Worm (Caenorhabditis elegans): ENCODE results near the gene ceh-81.
"Not testable (repeated sequence)": the region's sequence is repeated elsewhere in the genome, so short reads cannot be mapped to it uniquely, and the experiment has no call there.

DNA sequence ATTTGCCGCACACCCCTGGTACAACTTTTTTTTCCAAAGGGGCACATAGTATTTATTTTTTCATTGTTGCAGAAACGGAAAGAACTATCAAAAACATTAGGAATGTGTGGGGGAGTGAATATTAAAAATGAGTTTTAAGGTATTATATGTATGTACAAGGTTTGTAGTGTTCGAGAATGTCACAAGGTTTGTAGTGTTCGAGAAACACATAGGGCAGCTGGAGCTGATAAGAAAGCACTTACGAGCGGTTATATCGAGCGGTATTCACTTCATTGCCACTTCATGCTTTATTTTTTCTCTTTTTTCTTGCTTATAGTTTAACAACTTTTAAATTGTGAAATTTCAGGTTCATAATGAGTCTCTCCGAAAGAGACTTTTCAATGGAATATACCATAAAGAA is 37.3 kb downstream of the ceh-81 start:
- not testable (repeated sequence) for TF ChIP-seq madf-8 (GFP tag; conservative IDR thresholded peaks at IDR 0.05); nhr-120 (GFP tag; IDR thresholded peaks at IDR 0.05); ztf-25 (GFP tag; IDR thresholded peaks at IDR 0.05); ztf-3 (GFP tag; optimal IDR thresholded peaks at IDR 0.05); snpc-4 (GFP tag; optimal IDR thresholded peaks at IDR 0.05); snpc-4 (tag; optimal IDR thresholded peaks at IDR 0.05); somi-1 (GFP tag; optimal IDR thresholded peaks at IDR 0.05); T26A5.8 (tag; optimal IDR thresholded peaks at IDR 0.05); pbrm-1 (GFP tag; IDR thresholded peaks at IDR 0.05); F55B11.4 (tag; optimal IDR thresholded peaks at IDR 0.05; ENCODE audit: borderline replicate concordance, insufficient read depth); repo-1 (tag; optimal IDR thresholded peaks at IDR 0.05)
